Worm (Caenorhabditis elegans) whole organism, midembryonic: ENCODE results near the gene ZK742.4.

Experiments used
- cog-1 ChIP-seq: sonication (generic microtip); optimal IDR thresholded peaks from 2 replicates; lab custom pipeline; 2016; ENCODE audit warnings: missing genetic modification characterization, missing compliant biosample characterization
- flt-1 ChIP-seq: fragments of 200-800 bp; sonication (Bioruptor generic); IDR thresholded peaks from 2 replicates; pipeline ENCODE4 v1.3.6; 2022; ENCODE audit warnings: missing genetic modification characterization, missing compliant biosample characterization
- klf-2 ChIP-seq: fragments of 200-800 bp; sonication (Bioruptor generic); conservative IDR thresholded peaks from 2 replicates; pipeline ENCODE4 v1.3.6; 2022; ENCODE audit warnings: missing genetic modification reagents, missing genetic modification characterization, missing compliant biosample characterization
- ref-1 ChIP-seq: fragments of 200-800 bp; sonication (Bioruptor generic); conservative IDR thresholded peaks from 2 replicates; pipeline ENCODE4 v1.3.6; 2022; ENCODE audit warnings: missing genetic modification reagents, missing genetic modification characterization, missing compliant biosample characterization

DNA sequence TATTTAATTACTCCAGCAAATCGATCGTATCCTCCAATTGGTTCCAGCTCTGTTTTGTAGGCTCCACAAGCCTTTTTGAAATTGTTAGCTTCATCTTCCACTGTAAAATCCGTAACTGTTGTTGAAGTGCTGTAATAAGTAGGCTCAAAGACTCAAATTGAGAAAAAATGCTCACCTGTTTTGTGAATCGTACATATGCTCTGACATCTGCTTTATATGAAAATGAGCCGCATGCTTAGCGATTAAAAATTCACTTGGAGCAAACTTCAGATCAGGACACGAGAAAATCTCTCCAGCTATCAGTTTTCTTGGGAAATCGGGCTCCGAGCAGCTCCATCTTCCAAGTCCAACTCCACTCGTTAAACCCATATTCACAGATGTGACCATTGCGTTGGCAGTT, 3.1 kb downstream of the ZK742.4 start:
- TF ChIP-seq klf-2 (GFP tag; lab: Robert Waterston, UW) (no peak), ref-1 (GFP tag; lab: Robert Waterston, UW) (no peak), flt-1 (GFP tag; lab: Robert Waterston, UW) (no peak), cog-1 (tag; lab: Kevin White, UChicago) (no peak)
